Fruit fly (Drosophila melanogaster): ENCODE measurements around the gene Gapdh2.
A peak's percentile ranks its signal among the peaks of the same experiment; 100 is the strongest.

Gene Gapdh2

DNA sequence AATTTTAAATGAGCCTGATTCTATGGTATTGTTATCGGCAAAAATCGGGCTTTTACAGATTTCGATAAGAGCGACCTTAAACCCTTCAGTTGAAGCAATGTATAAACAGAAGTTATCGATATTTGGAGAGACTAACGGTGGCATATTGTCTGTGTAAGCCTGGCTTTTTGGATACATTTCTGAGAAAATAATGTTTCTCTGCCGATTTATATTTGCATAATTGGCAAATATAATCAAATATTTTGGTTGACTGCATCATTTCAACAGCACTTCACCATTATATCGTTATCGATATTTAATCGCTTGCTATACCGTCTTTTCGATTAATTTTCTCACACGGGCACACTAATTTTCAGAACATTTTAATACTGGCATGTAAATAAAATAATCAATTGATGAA lies 1.9 kb downstream of the Gapdh2 start, which contains the start of gene CG16952 (continued):
- no peak for TF ChIP-seq CG12104 (GFP tag; optimal IDR thresholded peaks at IDR 0.05)
- TF ChIP-seq CG13624 (GFP tag; optimal IDR thresholded peaks at IDR 0.05), result peak; percentile 18
- TF ChIP-seq fru (optimal IDR thresholded peaks at IDR 0.05), result no peak
- no peak for TF ChIP-seq H2.0 (GFP tag; IDR thresholded peaks at IDR 0.05)
- TF ChIP-seq CG16815 (GFP tag; optimal IDR thresholded peaks at IDR 0.05), result no peak
- TF ChIP-seq org-1 (GFP tag; optimal IDR thresholded peaks at IDR 0.05), result no peak
- no peak for TF ChIP-seq E2f1 (GFP tag; IDR thresholded peaks at IDR 0.05)
- TF ChIP-seq CG7987 (GFP tag; optimal IDR thresholded peaks at IDR 0.05), result no peak
- TF ChIP-seq unpg (GFP tag; optimal IDR thresholded peaks at IDR 0.05), result no peak
- no peak for TF ChIP-seq ash1 (GFP tag; optimal IDR thresholded peaks at IDR 0.05)
- peak; percentile 93 for TF ChIP-seq CG14860 (GFP tag; IDR thresholded peaks at IDR 0.05; ENCODE audit: partially characterized antibody)
- TF ChIP-seq scrt (GFP tag; optimal IDR thresholded peaks at IDR 0.05), result no peak
- TF ChIP-seq CG17829 (tag; optimal IDR thresholded peaks at IDR 0.05), result peak; percentile 4
- TF ChIP-seq Sin3A (optimal IDR thresholded peaks at IDR 0.05), result peak; percentile 23
- no peak for TF ChIP-seq cad (GFP tag; optimal IDR thresholded peaks at IDR 0.05)
- TF ChIP-seq CG1529 (GFP tag; optimal IDR thresholded peaks at IDR 0.05), result no peak
- TF ChIP-seq Hand (GFP tag; optimal IDR thresholded peaks at IDR 0.05), result no peak
- TF ChIP-seq al (GFP tag; IDR thresholded peaks at IDR 0.05), result no peak
- no peak for TF ChIP-seq Optix (GFP tag; IDR thresholded peaks at IDR 0.05)
- TF ChIP-seq CG9609 (GFP tag; optimal IDR thresholded peaks at IDR 0.05), result no peak
- TF ChIP-seq TFAM (GFP tag; optimal IDR thresholded peaks at IDR 0.05), result no peak
- TF ChIP-seq nau (GFP tag; optimal IDR thresholded peaks at IDR 0.05), result no peak
- no peak for TF ChIP-seq NFAT (GFP tag; IDR thresholded peaks at IDR 0.05)
- TF ChIP-seq Oli (tag; optimal IDR thresholded peaks at IDR 0.05), result no peak
- TF ChIP-seq Dek (tag; optimal IDR thresholded peaks at IDR 0.05), result no peak
- no peak for TF ChIP-seq CG4328 (GFP tag; optimal IDR thresholded peaks at IDR 0.05)
- no peak for TF ChIP-seq dpn (GFP tag; optimal IDR thresholded peaks at IDR 0.05)
- no peak for TF ChIP-seq CG2889 (GFP tag; IDR thresholded peaks at IDR 0.05)
- no peak for TF ChIP-seq lilli (GFP tag; optimal IDR thresholded peaks at IDR 0.05)
- peak; percentile 66 for TF ChIP-seq pzg (GFP tag; optimal IDR thresholded peaks at IDR 0.05)
- no peak for TF ChIP-seq Bdp1 (GFP tag; optimal IDR thresholded peaks at IDR 0.05)
- TF ChIP-seq CG10147 (GFP tag; optimal IDR thresholded peaks at IDR 0.05), result peak; percentile 4
- no peak for TF ChIP-seq wor (GFP tag; IDR thresholded peaks at IDR 0.05)
- TF ChIP-seq kni (GFP tag; optimal IDR thresholded peaks at IDR 0.05), result no peak
- TF ChIP-seq da (GFP tag; optimal IDR thresholded peaks at IDR 0.05), result no peak
- peak; percentile 56 for TF ChIP-seq nerfin-1 (tag; optimal IDR thresholded peaks at IDR 0.05)
- no peak for TF ChIP-seq Atf6 (GFP tag; IDR thresholded peaks at IDR 0.05)
- TF ChIP-seq caup (GFP tag; optimal IDR thresholded peaks at IDR 0.05; ENCODE audit: severe bottlenecking), result no peak
- TF ChIP-seq dm (GFP tag; optimal IDR thresholded peaks at IDR 0.05), result no peak
- no peak for TF ChIP-seq CG8765 (GFP tag; IDR thresholded peaks at IDR 0.05)
- TF ChIP-seq sqz (GFP tag; optimal IDR thresholded peaks at IDR 0.05), result no peak
- no peak for TF ChIP-seq exex (tag; optimal IDR thresholded peaks at IDR 0.05)
- TF ChIP-seq CG1603 (tag; optimal IDR thresholded peaks at IDR 0.05), result peak; percentile 58
- no peak for TF ChIP-seq Atf3 (GFP tag; optimal IDR thresholded peaks at IDR 0.05)
- no peak for TF ChIP-seq Drgx (GFP tag; IDR thresholded peaks at IDR 0.05)
- TF ChIP-seq Mad (GFP tag; optimal IDR thresholded peaks at IDR 0.05), result no peak
- no peak for TF ChIP-seq ac (GFP tag; optimal IDR thresholded peaks at IDR 0.05)
- peak; percentile 56 for TF ChIP-seq Dp (GFP tag; optimal IDR thresholded peaks at IDR 0.05)
- peak; percentile 4 for TF ChIP-seq Lhr (GFP tag; optimal IDR thresholded peaks at IDR 0.05)
- TF ChIP-seq phol (tag; optimal IDR thresholded peaks at IDR 0.05), result peak; percentile 51
- TF ChIP-seq Dad (GFP tag; optimal IDR thresholded peaks at IDR 0.05), result no peak
- peak; percentile 70 for TF ChIP-seq bbx (GFP tag; IDR thresholded peaks at IDR 0.05; ENCODE audit: partially characterized antibody)
